Worm (Caenorhabditis elegans) whole organism, L2 larva: ENCODE results near the gene T26A8.3.
"Not testable (repeated sequence)": the region's sequence is repeated elsewhere in the genome, so short reads cannot be mapped to it uniquely, and the experiment has no call there.

ENCODE experiments used
- F13H6.1 ChIP-seq: sonication (generic microtip); optimal IDR thresholded peaks from 2 replicates; lab custom pipeline; 2016; ENCODE audit warnings: missing genetic modification characterization, missing compliant biosample characterization
- R02D3.7 ChIP-seq: fragments of 150-350 bp; optimal IDR thresholded peaks from 2 replicates; lab custom pipeline; 2014; ENCODE audit warnings: missing biosample characterization, missing genetic modification characterization
- Y55F3AM.14 ChIP-seq: fragments of 200-800 bp; sonication (Bioruptor generic); optimal IDR thresholded peaks from 2 replicates; lab custom pipeline; 2018; ENCODE audit warnings: mild to moderate bottlenecking, missing genetic modification characterization, missing compliant biosample characterization
- ZK546.5 ChIP-seq: sonication (generic microtip); optimal IDR thresholded peaks from 2 replicates; lab custom pipeline; 2017; ENCODE audit warnings: missing biosample characterization, missing genetic modification characterization
- alr-1 ChIP-seq: fragments of 150-350 bp; optimal IDR thresholded peaks from 2 replicates; lab custom pipeline; 2014; ENCODE audit warnings: missing biosample characterization, missing genetic modification characterization
- aly-2 ChIP-seq: fragments of 150-350 bp; optimal IDR thresholded peaks from 2 replicates; lab custom pipeline; 2014; ENCODE audit warnings: missing biosample characterization, missing genetic modification characterization
- ama-1 ChIP-seq: fragments of 150-350 bp; optimal IDR thresholded peaks from 2 replicates; lab custom pipeline; 2018; ENCODE audit warnings: inconsistent platforms
- blmp-1 ChIP-seq: sonication (generic microtip); optimal IDR thresholded peaks from 2 replicates; lab custom pipeline; 2017; ENCODE audit warnings: missing genetic modification characterization, mild to moderate bottlenecking, missing compliant biosample characterization, antibody characterized with exemption, moderate library complexity; ENCODE audit not compliant: insufficient read depth
- ceh-16 ChIP-seq: fragments of 150-350 bp; optimal IDR thresholded peaks from 2 replicates; lab custom pipeline; 2014; ENCODE audit warnings: missing biosample characterization, missing genetic modification characterization
- crh-2 ChIP-seq: sonication (generic microtip); optimal IDR thresholded peaks from 2 replicates; lab custom pipeline; 2017; ENCODE audit warnings: missing biosample characterization, missing genetic modification characterization
- dmd-4 ChIP-seq: sonication (generic microtip); optimal IDR thresholded peaks from 2 replicates; lab custom pipeline; 2017; ENCODE audit warnings: missing biosample characterization, missing genetic modification characterization
- elt-1 ChIP-seq: fragments of 150-350 bp; optimal IDR thresholded peaks from 2 replicates; lab custom pipeline; 2014; ENCODE audit warnings: missing biosample characterization, missing genetic modification characterization
- elt-3 ChIP-seq: sonication (generic microtip); optimal IDR thresholded peaks from 2 replicates; lab custom pipeline; 2017; ENCODE audit warnings: missing biosample characterization, missing genetic modification characterization
- lin-13 ChIP-seq: fragments of 150-350 bp; optimal IDR thresholded peaks from 2 replicates; lab custom pipeline; 2014; ENCODE audit warnings: missing biosample characterization, missing genetic modification reagents, missing genetic modification characterization
- lin-39 ChIP-seq: fragments of 150-350 bp; optimal IDR thresholded peaks from 2 replicates; lab custom pipeline; 2014; ENCODE audit warnings: missing biosample characterization, missing genetic modification reagents, missing genetic modification characterization
- mab-5 ChIP-seq: fragments of 150-350 bp; optimal IDR thresholded peaks from 2 replicates; lab custom pipeline; 2014; ENCODE audit warnings: missing biosample characterization, missing genetic modification characterization
- mbf-1 ChIP-seq: sonication (generic microtip); optimal IDR thresholded peaks from 2 replicates; lab custom pipeline; 2017; ENCODE audit warnings: missing biosample characterization, missing genetic modification characterization
- mdl-1 ChIP-seq, 2 experiments: fragments of 150-350 bp in 1 of 2; sonication (generic microtip) in 1 of 2; optimal IDR thresholded peaks; 2 replicates each; lab custom pipeline; 2017; ENCODE audit warnings: missing biosample characterization in 2 of 2, missing genetic modification characterization in 2 of 2
- nhr-129 ChIP-seq: fragments of 150-350 bp; optimal IDR thresholded peaks from 2 replicates; lab custom pipeline; 2014; ENCODE audit warnings: missing biosample characterization, missing genetic modification characterization
- nhr-237 ChIP-seq: fragments of 150-350 bp; optimal IDR thresholded peaks from 2 replicates; lab custom pipeline; 2014; ENCODE audit warnings: missing biosample characterization, missing genetic modification characterization
- nhr-6 ChIP-seq: fragments of 150-350 bp; optimal IDR thresholded peaks from 2 replicates; lab custom pipeline; 2014; ENCODE audit warnings: missing biosample characterization, missing genetic modification characterization
- nhr-77 ChIP-seq: fragments of 150-350 bp; optimal IDR thresholded peaks from 2 replicates; lab custom pipeline; 2014; ENCODE audit warnings: missing biosample characterization, missing genetic modification characterization
- peb-1 ChIP-seq: fragments of 150-350 bp; optimal IDR thresholded peaks from 2 replicates; lab custom pipeline; 2014; ENCODE audit warnings: missing biosample characterization, missing genetic modification characterization
- sem-4 ChIP-seq: fragments of 150-350 bp; optimal IDR thresholded peaks from 2 replicates; lab custom pipeline; 2014; ENCODE audit warnings: missing biosample characterization, missing genetic modification reagents, missing genetic modification characterization
- sma-3 ChIP-seq: sonication (generic microtip); optimal IDR thresholded peaks from 2 replicates; lab custom pipeline; 2016; ENCODE audit warnings: missing genetic modification reagents, missing genetic modification characterization, missing compliant biosample characterization
- snpc-4 ChIP-seq: fragments of 150-350 bp; optimal IDR thresholded peaks from 2 replicates; lab custom pipeline; 2014; ENCODE audit warnings: missing biosample characterization, missing genetic modification characterization
- unc-55 ChIP-seq: fragments of 150-350 bp; sonication (generic microtip); optimal IDR thresholded peaks from 3 replicates; lab custom pipeline; 2014; ENCODE audit warnings: missing biosample characterization, missing genetic modification reagents, missing genetic modification characterization
- unc-62 ChIP-seq: fragments of 150-350 bp; optimal IDR thresholded peaks from 2 replicates; lab custom pipeline; 2014; ENCODE audit warnings: missing biosample characterization, missing genetic modification reagents, missing genetic modification characterization
- zag-1 ChIP-seq: fragments of 150-350 bp; optimal IDR thresholded peaks from 2 replicates; lab custom pipeline; 2014; ENCODE audit warnings: missing biosample characterization, missing genetic modification characterization
- ztf-1 ChIP-seq: fragments of 200-800 bp; sonication (Bioruptor generic); conservative IDR thresholded peaks from 2 replicates; pipeline ENCODE4 v1.3.6; 2022; ENCODE audit warnings: missing genetic modification characterization, missing compliant biosample characterization
- ztf-4 ChIP-seq: fragments of 150-350 bp; optimal IDR thresholded peaks from 2 replicates; lab custom pipeline; 2014; ENCODE audit warnings: missing biosample characterization, missing genetic modification characterization

T26A8.3 gene

DNA sequence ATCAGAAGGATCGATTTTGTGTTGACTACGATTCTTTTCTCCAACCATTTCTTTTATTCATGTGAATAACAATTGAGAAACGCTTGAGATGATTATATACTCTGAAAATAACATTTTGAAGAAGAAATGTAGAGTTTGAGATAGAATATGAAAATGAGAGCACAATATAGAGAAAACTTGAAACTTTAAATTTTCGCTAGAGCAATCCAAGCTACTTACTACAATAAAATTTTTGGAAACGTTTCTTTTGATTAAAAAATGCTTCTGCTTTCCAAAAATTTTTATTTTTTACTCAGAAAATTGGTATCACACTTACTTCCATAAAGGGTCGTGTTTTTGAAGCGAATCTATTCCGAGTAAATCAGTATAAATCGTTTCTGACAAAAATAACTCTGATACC, 5.5 kb downstream of the T26A8.3 start, which contains the start of gene M116.5:
M116.5 (minus strand) TSS at position 101 of the 400 bp plus-strand sequence.
- TF ChIP-seq R02D3.7 (no peak), nhr-237 (tag; lab: Kevin White, UChicago) (no peak), Y55F3AM.14 (no peak), F13H6.1 (tag; lab: Kevin White, UChicago) (no peak), peb-1 (tag; lab: Kevin White, UChicago) (no peak), mbf-1 (tag; lab: Kevin White, UChicago) (no peak)

DNA sequence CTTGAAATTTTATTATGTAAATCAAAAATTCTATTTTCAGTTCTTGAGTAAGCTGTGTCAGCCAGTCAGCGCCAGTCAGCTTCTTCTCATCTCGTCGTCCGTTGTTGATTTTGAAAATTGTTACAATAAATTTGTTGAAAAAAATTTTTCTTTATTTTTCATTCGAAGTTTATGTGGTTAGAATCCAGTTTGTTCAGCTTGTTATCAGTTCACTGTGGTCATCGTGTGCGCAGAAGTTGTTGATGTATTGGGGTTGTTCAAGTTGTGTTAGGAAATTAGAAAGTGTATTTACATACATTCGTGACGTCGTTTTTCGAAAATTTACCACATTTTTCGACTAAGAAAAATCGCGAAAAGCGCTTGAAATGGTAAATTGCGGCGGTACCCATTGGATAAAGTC, 28.6 kb downstream of the T26A8.3 start:
- no peak for TF ChIP-seq nhr-77
- TF ChIP-seq aly-2 (tag; lab: Kevin White, UChicago) = no peak
- TF ChIP-seq mdl-1 (tag; optimal IDR thresholded peaks at IDR 0.05; lab: Kevin White, UChicago) = no peak
- TF ChIP-seq, all 48 proteins: peak for 0

DNA sequence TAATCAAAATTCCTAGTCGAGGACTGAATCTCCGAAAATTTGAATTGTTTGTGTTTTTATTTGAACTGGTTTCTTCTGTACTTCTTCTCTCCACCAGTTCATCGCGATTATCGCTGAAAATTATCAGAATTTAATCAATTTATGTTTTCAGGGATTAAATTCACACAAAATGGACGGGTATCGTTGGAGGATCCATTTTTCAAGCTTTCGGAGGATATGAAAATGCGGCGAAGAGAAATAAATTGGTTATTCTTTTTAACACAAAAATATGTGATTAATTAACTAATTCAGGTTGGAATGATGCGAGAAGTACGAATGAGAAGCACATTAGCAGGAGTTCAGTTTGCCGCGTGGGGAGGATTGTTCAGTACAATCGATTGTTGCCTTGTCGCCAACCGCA, 30.1 kb downstream of the T26A8.3 start, which contains the start of gene timm-17B.2:
timm-17B.2 (plus strand) TSS at position 301 of the 400 bp plus-strand sequence.
- no peak for TF ChIP-seq sem-4
- TF ChIP-seq elt-3 (tag; lab: Kevin White, UChicago) = no peak
- TF ChIP-seq, all 48 proteins: peak for 0

DNA sequence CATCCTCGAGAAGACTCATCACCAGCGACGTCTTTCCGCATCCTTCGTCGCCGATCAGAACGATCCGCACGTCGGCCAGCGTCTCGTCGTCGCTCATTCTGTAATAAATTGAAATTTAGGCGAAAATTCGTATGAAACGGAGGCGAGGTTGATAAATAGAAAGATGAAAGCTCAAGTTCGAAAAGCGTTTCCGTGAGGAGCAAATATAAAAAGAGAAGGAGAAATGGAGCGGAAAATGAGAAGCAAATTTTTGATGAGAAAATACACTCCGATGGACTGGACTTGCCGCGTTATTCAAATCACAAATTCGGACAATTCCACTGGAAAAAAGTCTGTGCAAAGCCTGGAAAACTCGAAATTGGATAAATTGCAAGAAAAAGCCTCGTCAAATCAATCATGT, 32.3 kb downstream of the T26A8.3 start, which contains the start of gene D2096.11:
D2096.11 (minus strand) TSS at position 101 of the 400 bp plus-strand sequence.
- no peak for TF ChIP-seq lin-13 (GFP tag; lab: Kevin White, UChicago)
- no peak for TF ChIP-seq mbf-1 (tag; lab: Kevin White, UChicago)
- TF ChIP-seq ztf-1 = no peak
- no peak for TF ChIP-seq zag-1

DNA sequence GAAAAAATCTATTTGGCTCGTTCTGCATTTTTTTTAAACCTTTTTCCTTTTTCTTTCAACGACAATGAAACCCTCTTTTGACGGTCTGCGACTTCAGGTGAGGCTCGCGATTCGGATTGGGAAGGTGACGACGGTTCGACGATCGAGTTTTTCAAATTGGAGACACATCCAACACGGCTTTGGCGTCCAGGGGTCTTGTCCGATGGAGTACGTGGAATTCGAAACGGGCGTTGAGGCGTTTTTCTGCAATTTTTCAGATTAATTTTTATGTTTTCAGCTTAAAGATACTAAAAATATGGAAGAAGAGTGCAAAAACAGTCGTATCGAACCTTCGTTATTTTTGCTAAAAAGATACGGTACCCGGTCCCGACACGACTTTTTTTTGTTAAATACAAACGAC, 37.3 kb downstream of the T26A8.3 start, which contains the start of gene D2096.10:
D2096.10 (minus strand) TSS at position 101 of the 400 bp plus-strand sequence.
- TF ChIP-seq unc-55 (GFP tag; lab: Kevin White, UChicago); alr-1 (tag; lab: Kevin White, UChicago); peb-1 (tag; lab: Kevin White, UChicago): not testable (repeated sequence)

DNA sequence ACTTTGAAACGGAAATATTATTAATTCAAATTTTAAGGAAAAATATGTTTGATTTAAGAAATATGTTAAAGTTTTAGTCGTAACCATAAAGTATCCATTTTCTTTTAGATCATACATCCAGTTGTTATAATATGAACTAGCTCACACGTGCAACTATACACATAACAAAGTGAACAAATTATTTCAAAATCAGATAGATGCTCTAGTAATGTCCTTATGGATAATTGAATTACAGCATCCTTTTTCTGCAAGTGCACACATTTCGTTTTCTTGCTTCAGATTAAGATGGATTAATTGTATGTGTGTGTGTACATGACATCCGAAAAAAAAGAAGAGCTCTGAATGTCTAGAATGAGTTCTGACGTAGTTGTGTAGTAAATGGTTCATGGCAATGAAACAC, 40.8 kb downstream of the T26A8.3 start:
- TF ChIP-seq elt-1 = no peak
- TF ChIP-seq ztf-4 (tag; lab: Kevin White, UChicago) = no peak
- TF ChIP-seq nhr-129 (tag; lab: Kevin White, UChicago) = no peak
- no peak for TF ChIP-seq dmd-4
- TF ChIP-seq sma-3 (GFP tag; lab: Kevin White, UChicago) = no peak
- TF ChIP-seq elt-3 (tag; lab: Kevin White, UChicago) = no peak
- no peak for TF ChIP-seq nhr-6 (tag; lab: Kevin White, UChicago)
- no peak for TF ChIP-seq blmp-1 (tag; lab: Kevin White, UChicago)
- TF ChIP-seq alr-1 (tag; lab: Kevin White, UChicago) = no peak
- TF ChIP-seq unc-62 (GFP tag; lab: Kevin White, UChicago) = no peak

DNA sequence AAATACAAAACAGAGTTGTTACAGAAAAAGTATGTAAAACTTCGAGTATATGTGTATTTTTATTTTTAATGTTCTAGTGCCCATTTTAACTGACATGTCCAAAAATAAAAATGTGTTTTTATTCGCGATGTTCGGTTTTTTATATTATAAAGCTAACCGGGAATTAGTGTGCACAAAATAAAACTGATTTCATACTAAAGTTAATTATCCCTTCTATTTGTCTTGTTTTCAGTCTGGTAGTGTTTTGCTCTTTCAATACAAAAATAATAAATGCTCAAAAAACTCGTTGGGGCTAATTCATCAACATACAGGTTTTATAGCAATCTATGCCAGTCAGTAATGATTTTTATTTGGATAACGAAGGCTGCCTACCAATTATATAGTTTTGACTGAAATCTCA, 41.7 kb downstream of the T26A8.3 start:
- TF ChIP-seq ama-1 (no peak), unc-55 (GFP tag; lab: Kevin White, UChicago) (no peak), ZK546.5 (no peak), sma-3 (GFP tag; lab: Kevin White, UChicago) (no peak), crh-2 (tag; lab: Kevin White, UChicago) (no peak), snpc-4 (tag; lab: Kevin White, UChicago) (no peak), mab-5 (no peak), ceh-16 (tag; lab: Kevin White, UChicago) (no peak), lin-39 (tag; lab: Kevin White, UChicago) (no peak), mbf-1 (tag; lab: Kevin White, UChicago) (no peak), dmd-4 (no peak)
